Fruit fly (Drosophila melanogaster): ENCODE measurements around the gene Cpr66D.

The Cpr66D gene

dm6 chr3L:8603880-8604692 lies 36.2 kb upstream of the Cpr66D start, which contains the start of the genes CG5989 and CG6282 (continued):
- TF ChIP-seq NC2α (GFP tag; optimal IDR thresholded peaks at IDR 0.05) (no peak), kni (GFP tag; optimal IDR thresholded peaks at IDR 0.05) (no peak), ssp (GFP tag; IDR thresholded peaks at IDR 0.05) (no peak), ttk (GFP tag; IDR thresholded peaks at IDR 0.05) (peak; percentile 19; the same call in 1 of the 2 replicates), CG7839 (tag; optimal IDR thresholded peaks at IDR 0.05) (no peak), sisA (GFP tag; IDR thresholded peaks at IDR 0.05) (peak; percentile 52), Bdp1 (GFP tag; optimal IDR thresholded peaks at IDR 0.05) (no peak), CG10366 (GFP tag; IDR thresholded peaks at IDR 0.05) (peak; percentile 44), Camta (GFP tag; optimal IDR thresholded peaks at IDR 0.05) (no peak), HLH4C (GFP tag; IDR thresholded peaks at IDR 0.05; ENCODE audit: partially characterized antibody) (peak; percentile 37; the same call in 2 of the 3 replicates), CG2116 (GFP tag; optimal IDR thresholded peaks at IDR 0.05) (peak; percentile 98), CG13624 (GFP tag; optimal IDR thresholded peaks at IDR 0.05) (peak; percentile 11), CG6813 (GFP tag; optimal IDR thresholded peaks at IDR 0.05) (no peak), CG3726 (GFP tag; IDR thresholded peaks at IDR 0.05) (no peak), ase (GFP tag; IDR thresholded peaks at IDR 0.05) (0 out of 3 replicates have a peak, but pooled peaks have one; percentile 14), ab (GFP tag; optimal IDR thresholded peaks at IDR 0.05) (no peak), da (GFP tag; optimal IDR thresholded peaks at IDR 0.05) (no peak), yki (optimal IDR thresholded peaks at IDR 0.05) (no peak), tap (tag; optimal IDR thresholded peaks at IDR 0.05) (no peak), CG4282 (GFP tag; optimal IDR thresholded peaks at IDR 0.05) (no peak), caup (GFP tag; optimal IDR thresholded peaks at IDR 0.05; ENCODE audit: severe bottlenecking) (no peak), zen2 (GFP tag; IDR thresholded peaks at IDR 0.05; ENCODE audit: partially characterized antibody) (no peak; the same call in 2 of the 3 replicates), zfh1 (GFP tag; IDR thresholded peaks at IDR 0.05) (no peak), dimm (GFP tag; IDR thresholded peaks at IDR 0.05) (no peak), BEAF-32 (GFP tag; optimal IDR thresholded peaks at IDR 0.05) (peak; percentile 73), Ets97D (GFP tag; optimal IDR thresholded peaks at IDR 0.05) (peak; percentile 79), nerfin-1 (tag; optimal IDR thresholded peaks at IDR 0.05) (no peak), CG3995 (GFP tag; optimal IDR thresholded peaks at IDR 0.05) (no peak), CG18262 (tag; optimal IDR thresholded peaks at IDR 0.05) (peak; percentile 13), CG32772 (GFP tag; IDR thresholded peaks at IDR 0.05) (peak; percentile 5; the same call in 1 of the 2 replicates), CG10209 (GFP tag; optimal IDR thresholded peaks at IDR 0.05) (peak; percentile 28), croc (GFP tag; conservative IDR thresholded peaks at IDR 0.05) (no peak), CG30020 (tag; optimal IDR thresholded peaks at IDR 0.05) (no peak), Side (GFP tag; optimal IDR thresholded peaks at IDR 0.05) (no peak), Trl (optimal IDR thresholded peaks at IDR 0.05) (no peak), Trl (GFP tag; optimal IDR thresholded peaks at IDR 0.05) (no peak), CG4820 (GFP tag; optimal IDR thresholded peaks at IDR 0.05) (no peak), CG7556 (GFP tag; optimal IDR thresholded peaks at IDR 0.05) (peak; percentile 60), CG5245 (GFP tag; optimal IDR thresholded peaks at IDR 0.05) (no peak), hb (GFP tag; IDR thresholded peaks at IDR 0.05; ENCODE audit: partially characterized antibody) (no peak), Dek (tag; optimal IDR thresholded peaks at IDR 0.05) (peak; percentile 48), CG9609 (GFP tag; optimal IDR thresholded peaks at IDR 0.05) (no peak), CG31224 (GFP tag; IDR thresholded peaks at IDR 0.05) (no peak), D (optimal IDR thresholded peaks at IDR 0.05) (no peak), D (GFP tag; optimal IDR thresholded peaks at IDR 0.05) (no peak), pho (GFP tag; optimal IDR thresholded peaks at IDR 0.05) (peak; percentile 31), tin (GFP tag; optimal IDR thresholded peaks at IDR 0.05) (no peak), Hr3 (GFP tag; optimal IDR thresholded peaks at IDR 0.05) (peak; percentile 36), ems (GFP tag; optimal IDR thresholded peaks at IDR 0.05) (peak; percentile 65), fru (optimal IDR thresholded peaks at IDR 0.05) (no peak), nau (GFP tag; optimal IDR thresholded peaks at IDR 0.05) (no peak)
